Worm (Caenorhabditis elegans): ENCODE results near the gene T28H11.7.

ce11 chrIV:4993128-4993527, 23.8 kb downstream of the T28H11.7 start:
- TF ChIP-seq ama-1 (optimal IDR thresholded peaks at IDR 0.05) (no peak), tbx-11 (GFP tag; IDR thresholded peaks at IDR 0.05) (no peak), scrt-1 (GFP tag; IDR thresholded peaks at IDR 0.05) (no peak), ets-7 (tag; optimal IDR thresholded peaks at IDR 0.05) (no peak), ceh-13 (GFP tag; optimal IDR thresholded peaks at IDR 0.05) (no peak), flt-1 (GFP tag; IDR thresholded peaks at IDR 0.05) (no peak), tbx-37 (GFP tag; conservative IDR thresholded peaks at IDR 0.05) (no peak)
